Worm (Caenorhabditis elegans) whole organism, midembryonic: ENCODE results near the gene nhr-277.

Source experiments
- ref-1 ChIP-seq: fragments of 200-800 bp; sonication (Bioruptor generic); conservative IDR thresholded peaks from 2 replicates; pipeline ENCODE4 v1.3.6; 2022; ENCODE audit warnings: missing genetic modification reagents, missing genetic modification characterization, missing compliant biosample characterization
- ztf-29 ChIP-seq: fragments of 200-800 bp; sonication (Bioruptor generic); IDR thresholded peaks from 2 replicates; pipeline ENCODE4 v1.3.6; 2022; ENCODE audit warnings: missing genetic modification reagents, missing genetic modification characterization, missing compliant biosample characterization

DNA sequence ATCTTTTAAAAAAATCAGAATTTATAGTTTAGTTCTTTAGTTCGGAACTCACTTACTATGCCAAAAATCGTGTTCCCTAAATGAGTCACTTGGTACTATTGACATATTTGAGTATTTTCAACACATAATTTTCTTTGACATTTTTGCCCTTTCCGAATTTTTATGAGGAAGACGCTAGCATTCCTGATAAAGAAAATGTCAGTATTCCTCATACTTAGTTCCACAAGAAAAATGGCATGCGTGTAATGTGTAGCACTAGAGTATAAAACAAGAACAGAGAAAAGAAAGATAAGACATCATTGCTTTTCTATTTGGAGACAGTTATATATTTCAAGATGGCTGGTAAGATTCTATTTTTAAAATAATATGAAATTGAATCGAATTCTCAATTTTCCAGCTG is 12.8 kb upstream of the nhr-277 start, which contains the start of gene Y94H6A.2:
- no peak for TF ChIP-seq ref-1 (GFP tag; lab: Robert Waterston, UW)
- TF ChIP-seq ztf-29 (GFP tag; lab: Robert Waterston, UW) = no peak
